Worm (Caenorhabditis elegans): ENCODE results near the gene irg-8.

irg-8 gene

DNA sequence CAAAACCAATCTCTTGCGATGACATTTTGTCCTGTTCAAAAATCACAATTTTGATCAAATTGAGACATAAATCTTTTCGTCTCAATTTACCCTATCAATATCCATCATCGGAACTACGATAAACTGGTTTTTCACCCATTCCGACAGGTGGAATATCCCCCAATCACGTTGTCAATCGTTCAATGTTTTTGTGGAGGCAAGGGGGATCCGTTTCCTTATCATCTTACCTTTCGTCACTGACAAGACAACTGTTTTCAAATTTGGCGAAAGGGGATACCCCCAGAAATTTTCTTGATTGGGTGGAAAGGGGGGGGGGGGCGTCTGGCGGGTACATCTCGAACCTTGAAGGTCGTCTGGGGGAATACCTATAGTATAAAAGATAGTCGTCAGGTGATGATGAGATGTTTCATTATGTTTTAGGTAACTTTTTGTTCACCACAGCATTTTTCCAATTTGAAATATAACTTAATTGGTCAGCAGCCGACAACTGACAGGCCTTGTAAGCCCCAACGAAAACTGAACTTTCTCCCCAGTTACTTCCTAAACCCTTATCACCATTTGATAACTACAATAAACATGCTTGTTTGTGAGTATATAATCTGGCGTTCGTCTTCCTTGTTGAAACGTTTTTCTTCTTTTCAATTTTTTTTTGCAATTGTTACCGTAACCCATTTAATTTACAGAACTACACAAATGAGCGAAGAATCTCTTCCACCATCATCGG lies 36.1 kb downstream of the irg-8 start, which contains the start of gene ZK6.8:
ZK6.8 (plus strand) TSS at position 682 of the 724 bp plus-strand sequence.
- TF ChIP-seq ceh-16 (tag; optimal IDR thresholded peaks at IDR 0.05) (no peak), eor-1 (tag; optimal IDR thresholded peaks at IDR 0.05) (no peak), nhr-25 (tag; optimal IDR thresholded peaks at IDR 0.05) (peak; percentile 92), egl-27 (tag; optimal IDR thresholded peaks at IDR 0.05) (peak; percentile 58), elt-3 (tag; optimal IDR thresholded peaks at IDR 0.05) (peak; percentile 64 to 72 (median 69)), unc-62 (GFP tag; optimal IDR thresholded peaks at IDR 0.05) (peak; percentile 27), snpc-4 (tag; optimal IDR thresholded peaks at IDR 0.05) (peak; percentile 31), mdl-1 (tag; optimal IDR thresholded peaks at IDR 0.05) (no peak), tbx-2 (tag; optimal IDR thresholded peaks at IDR 0.05) (peak; percentile 10), lsy-12 (tag; optimal IDR thresholded peaks at IDR 0.05) (peak; percentile 14), skn-1 (tag; optimal IDR thresholded peaks at IDR 0.05) (no peak), nhr-43 (tag; optimal IDR thresholded peaks at IDR 0.05; ENCODE audit: poor library complexity, severe bottlenecking) (peak; percentile 97), nhr-23 (tag; optimal IDR thresholded peaks at IDR 0.05) (peak; percentile 93), R02D3.7 (tag; optimal IDR thresholded peaks at IDR 0.05) (peak; percentile 0), ceh-28 (tag; optimal IDR thresholded peaks at IDR 0.05) (peak; percentile 27), fos-1 (tag; optimal IDR thresholded peaks at IDR 0.05) (no peak), ceh-82 (tag; optimal IDR thresholded peaks at IDR 0.05) (no peak), elt-2 (tag; optimal IDR thresholded peaks at IDR 0.05) (peak; percentile 26)

ce11 chrV:380186-380585 lies 37.3 kb downstream of the irg-8 start, which contains the start of gene mltn-8:
mltn-8 (minus strand) TSS chrV:380286.
- TF ChIP-seq unc-62 (GFP tag; optimal IDR thresholded peaks at IDR 0.05) (no peak), ceh-9 (tag; optimal IDR thresholded peaks at IDR 0.05) (no peak), egl-27 (tag; optimal IDR thresholded peaks at IDR 0.05) (no peak), nhr-25 (tag; optimal IDR thresholded peaks at IDR 0.05) (no peak), ztf-11 (tag; optimal IDR thresholded peaks at IDR 0.05) (no peak), lin-39 (tag; optimal IDR thresholded peaks at IDR 0.05) (no peak), ZK546.5 (tag; optimal IDR thresholded peaks at IDR 0.05) (no peak), lin-15B (tag; optimal IDR thresholded peaks at IDR 0.05) (no peak), mdl-1 (tag; optimal IDR thresholded peaks at IDR 0.05) (no peak)

ce11 chrV:378231-378630 lies 39.3 kb downstream of the irg-8 start:
- no peak for TF ChIP-seq nhr-67 (tag; optimal IDR thresholded peaks at IDR 0.05)
- TF ChIP-seq nhr-25 (tag; optimal IDR thresholded peaks at IDR 0.05) = peak; percentile 25
- peak; percentile 40 for TF ChIP-seq nhr-23 (tag; optimal IDR thresholded peaks at IDR 0.05)
- no peak for TF ChIP-seq sea-2 (GFP tag; optimal IDR thresholded peaks at IDR 0.05)
- TF ChIP-seq nhr-43 (tag; optimal IDR thresholded peaks at IDR 0.05; ENCODE audit: poor library complexity, severe bottlenecking) = peak; percentile 29

DNA sequence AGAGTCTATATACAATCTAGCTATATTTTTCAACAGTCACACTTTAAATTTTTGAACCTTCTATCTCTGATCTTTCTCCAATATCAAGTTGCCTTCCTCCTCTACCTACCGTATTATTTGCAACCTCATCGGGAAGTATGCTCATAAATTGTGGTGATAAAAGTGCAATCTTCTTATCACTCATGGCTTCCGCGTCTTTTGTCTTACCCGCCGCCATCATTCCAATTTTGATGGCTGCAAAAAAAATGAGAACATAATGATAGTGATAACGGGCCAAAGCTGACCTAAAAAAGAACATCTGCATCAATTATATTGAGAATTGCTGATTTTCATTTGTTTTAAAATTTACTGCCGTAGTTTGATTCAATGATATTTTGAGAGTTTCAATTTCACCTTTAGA lies 40.7 kb downstream of the irg-8 start:
- TF ChIP-seq elt-3 (tag; optimal IDR thresholded peaks at IDR 0.05) = peak in 1 of 3 experiments; percentile 35
- no peak for TF ChIP-seq tbx-2 (tag; optimal IDR thresholded peaks at IDR 0.05)
- TF ChIP-seq hmg-11 (tag; optimal IDR thresholded peaks at IDR 0.05) = no peak
- no peak for TF ChIP-seq nhr-76 (tag; optimal IDR thresholded peaks at IDR 0.05)
- TF ChIP-seq nhr-11 (tag; optimal IDR thresholded peaks at IDR 0.05) = no peak
- TF ChIP-seq ZK546.5 (tag; optimal IDR thresholded peaks at IDR 0.05) = no peak
- TF ChIP-seq elt-2 (tag; optimal IDR thresholded peaks at IDR 0.05) = peak; percentile 51
- TF ChIP-seq fkh-10 (GFP tag; optimal IDR thresholded peaks at IDR 0.05) = no peak

DNA sequence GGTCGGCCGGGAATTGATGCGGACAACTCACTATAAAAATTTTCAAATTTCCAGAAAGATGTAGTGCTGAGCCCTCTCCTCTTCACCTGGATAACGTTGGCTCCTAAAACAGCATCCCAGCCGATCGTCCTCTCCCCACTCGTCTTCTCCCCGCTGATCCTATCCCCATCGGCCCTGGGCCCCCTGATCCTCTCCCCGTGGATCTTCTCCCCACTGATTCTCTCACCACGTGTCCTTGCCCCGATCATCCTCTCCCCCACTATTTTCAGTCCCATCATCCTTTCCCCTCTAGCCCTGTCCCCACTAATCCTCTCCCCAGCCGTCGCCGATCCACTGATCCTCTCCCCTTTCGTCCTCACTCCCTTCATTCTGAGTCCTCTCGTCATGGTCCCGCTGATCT lies 44.3 kb downstream of the irg-8 start:
- TF ChIP-seq ztf-4 (tag; optimal IDR thresholded peaks at IDR 0.05) (no peak), fkh-10 (GFP tag; optimal IDR thresholded peaks at IDR 0.05) (no peak), fkh-2 (tag; optimal IDR thresholded peaks at IDR 0.05) (no peak), fos-1 (tag; optimal IDR thresholded peaks at IDR 0.05) (no peak), jun-1 (tag; optimal IDR thresholded peaks at IDR 0.05) (no peak), lsy-12 (tag; optimal IDR thresholded peaks at IDR 0.05) (no peak), nhr-43 (tag; optimal IDR thresholded peaks at IDR 0.05; ENCODE audit: poor library complexity, severe bottlenecking) (no peak), ztf-11 (tag; optimal IDR thresholded peaks at IDR 0.05) (no peak), unc-39 (tag; optimal IDR thresholded peaks at IDR 0.05) (no peak), eor-1 (tag; optimal IDR thresholded peaks at IDR 0.05) (no peak), sea-2 (GFP tag; optimal IDR thresholded peaks at IDR 0.05) (no peak), ama-1 (optimal IDR thresholded peaks at IDR 0.05) (no peak), egl-5 (tag; optimal IDR thresholded peaks at IDR 0.05) (no peak), nhr-237 (tag; optimal IDR thresholded peaks at IDR 0.05) (no peak), hmg-11 (tag; optimal IDR thresholded peaks at IDR 0.05) (no peak), elt-1 (tag; optimal IDR thresholded peaks at IDR 0.05) (no peak), nhr-76 (tag; optimal IDR thresholded peaks at IDR 0.05) (no peak), ceh-82 (tag; optimal IDR thresholded peaks at IDR 0.05) (no peak), nhr-11 (tag; optimal IDR thresholded peaks at IDR 0.05) (no peak), elt-2 (tag; optimal IDR thresholded peaks at IDR 0.05) (no peak)
